Fruit fly (Drosophila melanogaster) whole organism, adult: ENCODE measurements around the gene CG8173.

Source experiments
- CG14711 ChIP-seq: fragments of 200-800 bp; sonication (Bioruptor generic); optimal IDR thresholded peaks from 2 replicates; lab custom pipeline; 2018; ENCODE audit warnings: missing biosample characterization, mild to moderate bottlenecking, missing genetic modification characterization, moderate library complexity
- CG33017 ChIP-seq: fragments of 200-800 bp; sonication (Bioruptor generic); optimal IDR thresholded peaks from 2 replicates; lab custom pipeline; 2018; ENCODE audit warnings: missing biosample characterization, mild to moderate bottlenecking, missing genetic modification characterization, moderate library complexity
- CG5204 ChIP-seq: fragments of 200-800 bp; sonication (Bioruptor generic); optimal IDR thresholded peaks from 2 replicates; lab custom pipeline; 2016; ENCODE audit warnings: missing biosample characterization, missing genetic modification characterization
- CG7101 ChIP-seq: fragments of 200-800 bp; sonication (Bioruptor generic); optimal IDR thresholded peaks from 2 replicates; lab custom pipeline; 2018; ENCODE audit warnings: missing biosample characterization, mild to moderate bottlenecking, missing genetic modification characterization, moderate library complexity
- Clk ChIP-seq: fragments of 200-800 bp; sonication (Bioruptor generic); optimal IDR thresholded peaks from 2 replicates; lab custom pipeline; 2017; ENCODE audit warnings: missing biosample characterization, missing genetic modification characterization
- Crg-1 ChIP-seq: fragments of 200-800 bp; sonication (Bioruptor generic); optimal IDR thresholded peaks from 2 replicates; lab custom pipeline; 2016; ENCODE audit warnings: missing biosample characterization, missing genetic modification characterization
- Hr96 ChIP-seq: fragments of 200-800 bp; sonication (Bioruptor generic); optimal IDR thresholded peaks from 2 replicates; lab custom pipeline; 2016; ENCODE audit warnings: missing biosample characterization, missing genetic modification characterization
- Mnt ChIP-seq: fragments of 200-800 bp; sonication (Bioruptor generic); optimal IDR thresholded peaks from 2 replicates; lab custom pipeline; 2016; ENCODE audit warnings: missing biosample characterization, mild to moderate bottlenecking, missing genetic modification characterization
- cic ChIP-seq: fragments of 200-800 bp; sonication (Bioruptor generic); optimal IDR thresholded peaks from 2 replicates; lab custom pipeline; 2017; ENCODE audit warnings: missing biosample characterization, mild to moderate bottlenecking, missing genetic modification characterization, moderate library complexity
- cnc ChIP-seq, 2 experiments: fragments of >200 bp; optimal IDR thresholded peaks; 2 replicates each; lab custom pipeline; 2017
- kay ChIP-seq: fragments of 200-800 bp; sonication (Bioruptor generic); peaks from one replicate; lab custom pipeline; 2016; ENCODE audit warnings: missing biosample characterization, missing genetic modification characterization, borderline replicate concordance
- tj ChIP-seq: fragments of 200-800 bp; sonication (Bioruptor generic); optimal IDR thresholded peaks from 3 replicates; lab custom pipeline; 2017; ENCODE audit warnings: missing biosample characterization, mild to moderate bottlenecking, missing genetic modification characterization, moderate library complexity
- toe ChIP-seq: fragments of 200-800 bp; sonication (Bioruptor generic); optimal IDR thresholded peaks from 2 replicates; lab custom pipeline; 2016; ENCODE audit warnings: missing biosample characterization, missing genetic modification characterization

dm6 chrX:17707691-17708090 lies 1.8 kb downstream of the CG8173 start:
- TF ChIP-seq cnc (optimal IDR thresholded peaks at IDR 0.05; lab: Kevin White, UChicago) (no peak), CG14711 (tag; lab: Kevin White, UChicago) (no peak), toe (GFP tag; lab: Kevin White, UChicago) (no peak), tj (no peak), CG33017 (no peak), Clk (GFP tag; lab: Kevin White, UChicago) (no peak), CG7101 (tag; lab: Kevin White, UChicago) (no peak), Mnt (GFP tag; lab: Kevin White, UChicago) (no peak), cic (GFP tag; lab: Kevin White, UChicago) (no peak), kay (GFP tag; lab: Kevin White, UChicago) (no peak), Crg-1 (GFP tag; lab: Kevin White, UChicago) (no peak), Hr96 (GFP tag; lab: Kevin White, UChicago) (no peak), CG5204 (GFP tag; lab: Kevin White, UChicago) (no peak)
